Worm (Caenorhabditis elegans) whole organism, L2 larva: ENCODE results near the gene Y38H6A.5.

Experiments used
- ceh-16 ChIP-seq: fragments of 150-350 bp; optimal IDR thresholded peaks from 2 replicates; lab custom pipeline; 2014; ENCODE audit warnings: missing biosample characterization, missing genetic modification characterization
- elt-3 ChIP-seq: sonication (generic microtip); optimal IDR thresholded peaks from 2 replicates; lab custom pipeline; 2017; ENCODE audit warnings: missing biosample characterization, missing genetic modification characterization
- lsy-2 ChIP-seq, 2 experiments: fragments of 150-350 bp in 1 of 2; sonication (generic microtip) in 1 of 2; optimal IDR thresholded peaks; 2 replicates each; lab custom pipeline; 2014 to 2017; ENCODE audit warnings: missing biosample characterization in 2 of 2, missing genetic modification characterization in 2 of 2
- mdl-1 ChIP-seq, 2 experiments: fragments of 150-350 bp in 1 of 2; sonication (generic microtip) in 1 of 2; optimal IDR thresholded peaks; 2 replicates each; lab custom pipeline; 2017; ENCODE audit warnings: missing biosample characterization in 2 of 2, missing genetic modification characterization in 2 of 2
- unc-39 ChIP-seq: fragments of 150-350 bp; optimal IDR thresholded peaks from 2 replicates; lab custom pipeline; 2014; ENCODE audit warnings: missing biosample characterization, missing genetic modification characterization
- unc-62 ChIP-seq: fragments of 150-350 bp; optimal IDR thresholded peaks from 2 replicates; lab custom pipeline; 2014; ENCODE audit warnings: missing biosample characterization, missing genetic modification reagents, missing genetic modification characterization

- TF ChIP-seq elt-3 (tag; lab: Kevin White, UChicago) (no peak), unc-39 (tag; lab: Kevin White, UChicago) (no peak), lsy-2 (tag; optimal IDR thresholded peaks at IDR 0.05; lab: Kevin White, UChicago) (no peak), ceh-16 (tag; lab: Kevin White, UChicago) (no peak), mdl-1 (tag; optimal IDR thresholded peaks at IDR 0.05; lab: Kevin White, UChicago) (no peak), unc-62 (no peak)
These were observed 40.8 kb downstream of the Y38H6A.5 start, which contains the start of gene clec-261 for ce11 chrV:20294388-20294787.
